Worm (Caenorhabditis elegans) whole organism, young adult: ENCODE data around the gene srw-38.

Experiments used
- B0261.1 ChIP-seq: sonication (generic microtip); optimal IDR thresholded peaks from 2 replicates; lab custom pipeline; 2016; ENCODE audit warnings: mild to moderate bottlenecking, missing genetic modification characterization, moderate library complexity, missing compliant biosample characterization
- B0336.3 ChIP-seq: fragments of 200-800 bp; sonication (Bioruptor generic); IDR thresholded peaks from 2 replicates; pipeline ENCODE4 v1.3.6; 2022; ENCODE audit warnings: missing genetic modification characterization, missing compliant biosample characterization
- F49E8.2 ChIP-seq: sonication (generic microtip); optimal IDR thresholded peaks from 3 replicates; lab custom pipeline; 2017; ENCODE audit warnings: missing genetic modification characterization, mild to moderate bottlenecking, missing compliant biosample characterization, antibody characterized with exemption, moderate library complexity; ENCODE audit not compliant: insufficient read depth
- Y53G8AR.9 ChIP-seq: fragments of 200-800 bp; sonication (Bioruptor generic); conservative IDR thresholded peaks from 2 replicates; pipeline ENCODE4 v1.3.6; 2022; ENCODE audit warnings: missing genetic modification reagents, missing genetic modification characterization, missing compliant biosample characterization
- Y79H2A.3 ChIP-seq: fragments of 200-800 bp; sonication (Bioruptor generic); conservative IDR thresholded peaks from 2 replicates; pipeline ENCODE4 v1.3.6; 2022; ENCODE audit warnings: missing genetic modification reagents, missing genetic modification characterization, missing compliant biosample characterization
- akir-1 ChIP-seq: fragments of 200-800 bp; sonication (Bioruptor generic); optimal IDR thresholded peaks from 2 replicates; lab custom pipeline; 2018; ENCODE audit warnings: mild to moderate bottlenecking, missing genetic modification characterization, moderate library complexity, missing compliant biosample characterization
- atf-7 ChIP-seq: sonication (generic microtip); optimal IDR thresholded peaks from 2 replicates; lab custom pipeline; 2017; ENCODE audit warnings: mild to moderate bottlenecking, missing genetic modification characterization, missing compliant biosample characterization
- bed-2 ChIP-seq: fragments of 200-800 bp; sonication (Bioruptor generic); IDR thresholded peaks from 2 replicates; pipeline ENCODE4 v1.3.6; 2022; ENCODE audit warnings: missing genetic modification reagents, missing genetic modification characterization, missing compliant biosample characterization
- ccch-3 ChIP-seq: fragments of 200-800 bp; sonication (Bioruptor generic); optimal IDR thresholded peaks from 2 replicates; lab custom pipeline; 2018; ENCODE audit warnings: mild to moderate bottlenecking, missing genetic modification characterization, missing compliant biosample characterization
- cebp-1 ChIP-seq, 2 experiments: fragments of 200-800 bp in 1 of 2; sonication (Bioruptor generic) in 1 of 2; sonication (generic microtip) in 1 of 2; IDR thresholded peaks in 1 of 2; optimal IDR thresholded peaks in 1 of 2; 2 replicates each; pipeline versions ENCODE4 v1.3.6 to Lab custom; 2017 to 2022; ENCODE audit warnings: missing compliant biosample characterization in 2 of 2, missing genetic modification characterization in 2 of 2, mild to moderate bottlenecking in 1 of 2, missing genetic modification reagents in 1 of 2, moderate library complexity in 1 of 2
- cebp-2 ChIP-seq: fragments of 200-800 bp; sonication (Bioruptor generic); IDR thresholded peaks from 2 replicates; pipeline ENCODE4 v1.3.6; 2022; ENCODE audit warnings: missing genetic modification characterization, missing compliant biosample characterization
- dox-1 ChIP-seq: fragments of 200-800 bp; sonication (Bioruptor generic); IDR thresholded peaks from 2 replicates; pipeline ENCODE4 v1.3.6; 2022; ENCODE audit warnings: missing genetic modification reagents, missing genetic modification characterization, missing compliant biosample characterization
- dpl-1 ChIP-seq: fragments of 150-350 bp; optimal IDR thresholded peaks from 2 replicates; lab custom pipeline; 2014; ENCODE audit warnings: missing biosample characterization, missing genetic modification reagents, missing genetic modification characterization
- egl-18 ChIP-seq: fragments of 200-800 bp; sonication (Bioruptor generic); IDR thresholded peaks from 2 replicates; pipeline ENCODE4 v1.3.6; 2022; ENCODE audit warnings: missing genetic modification reagents, missing genetic modification characterization, missing compliant biosample characterization
- ets-4 ChIP-seq: fragments of 200-800 bp; sonication (Bioruptor generic); optimal IDR thresholded peaks from 2 replicates; lab custom pipeline; 2018; ENCODE audit warnings: mild to moderate bottlenecking, missing genetic modification characterization, missing compliant biosample characterization
- gei-17 ChIP-seq: fragments of 200-800 bp; sonication (Bioruptor generic); optimal IDR thresholded peaks from 2 replicates; lab custom pipeline; 2018; ENCODE audit warnings: mild to moderate bottlenecking, missing genetic modification characterization, missing compliant biosample characterization
- him-1 ChIP-seq: sonication (generic microtip); optimal IDR thresholded peaks from 2 replicates; lab custom pipeline; 2016; ENCODE audit warnings: missing genotype, missing genetic modification reagents, missing genetic modification characterization, missing compliant biosample characterization
- lag-1 ChIP-seq: fragments of 200-800 bp; sonication (Bioruptor generic); IDR thresholded peaks from 2 replicates; pipeline ENCODE4 v1.3.6; 2022; ENCODE audit warnings: missing genetic modification reagents, missing genetic modification characterization, missing compliant biosample characterization
- let-607 ChIP-seq, 2 experiments: fragments of 200-800 bp in 1 of 2; sonication (Bioruptor generic) in 1 of 2; sonication (generic microtip) in 1 of 2; optimal IDR thresholded peaks; 2 replicates each; lab custom pipeline; 2016 to 2018; ENCODE audit warnings: mild to moderate bottlenecking in 2 of 2, missing compliant biosample characterization in 2 of 2, missing genetic modification characterization in 2 of 2, moderate library complexity in 2 of 2, missing genotype in 1 of 2
- lin-26 ChIP-seq: fragments of 200-800 bp; sonication (Bioruptor generic); IDR thresholded peaks from 2 replicates; pipeline ENCODE4 v1.3.6; 2022; ENCODE audit warnings: missing genetic modification reagents, missing genetic modification characterization, missing compliant biosample characterization
- lin-40 ChIP-seq: sonication (generic microtip); optimal IDR thresholded peaks from 2 replicates; lab custom pipeline; 2016; ENCODE audit warnings: missing genetic modification characterization, mild to moderate bottlenecking, missing compliant biosample characterization, missing genotype, missing genetic modification reagents
- madf-10 ChIP-seq: sonication (generic microtip); optimal IDR thresholded peaks from 2 replicates; lab custom pipeline; 2016; ENCODE audit warnings: mild to moderate bottlenecking, missing genetic modification characterization, missing compliant biosample characterization
- madf-8 ChIP-seq: fragments of 200-800 bp; sonication (Bioruptor generic); conservative IDR thresholded peaks from 2 replicates; pipeline ENCODE4 v1.3.6; 2022; ENCODE audit warnings: missing genetic modification reagents, missing genetic modification characterization, missing compliant biosample characterization
- mcd-1 ChIP-seq: fragments of 200-800 bp; sonication (Bioruptor generic); IDR thresholded peaks from 2 replicates; pipeline ENCODE4 v1.3.6; 2022; ENCODE audit warnings: missing genetic modification reagents, missing genetic modification characterization, missing compliant biosample characterization
- mel-28 ChIP-seq: sonication (generic microtip); optimal IDR thresholded peaks from 2 replicates; lab custom pipeline; 2016; ENCODE audit warnings: borderline replicate concordance, mild to moderate bottlenecking, missing genetic modification characterization, missing compliant biosample characterization
- mes-4 ChIP-seq: sonication (generic microtip); optimal IDR thresholded peaks from 2 replicates; lab custom pipeline; 2016; ENCODE audit warnings: missing genotype, missing genetic modification characterization, missing compliant biosample characterization
- mxl-1 ChIP-seq: sonication (generic microtip); optimal IDR thresholded peaks from 2 replicates; lab custom pipeline; 2016; ENCODE audit warnings: missing genetic modification characterization, missing compliant biosample characterization
- nhr-120 ChIP-seq: fragments of 200-800 bp; sonication (Bioruptor generic); IDR thresholded peaks from 2 replicates; pipeline ENCODE4 v1.3.6; 2022; ENCODE audit warnings: missing genetic modification characterization, missing compliant biosample characterization
- nhr-179 ChIP-seq: sonication (generic microtip); optimal IDR thresholded peaks from 2 replicates; lab custom pipeline; 2016; ENCODE audit warnings: mild to moderate bottlenecking, missing genetic modification characterization, missing compliant biosample characterization
- rcor-1 ChIP-seq: fragments of 200-800 bp; sonication (Bioruptor generic); IDR thresholded peaks from 2 replicates; pipeline ENCODE4 v1.3.6; 2022; ENCODE audit warnings: missing genetic modification reagents, missing genetic modification characterization, missing compliant biosample characterization
- sdz-38 ChIP-seq: sonication (generic microtip); optimal IDR thresholded peaks from 2 replicates; lab custom pipeline; 2016; ENCODE audit warnings: missing genotype, missing genetic modification characterization, missing compliant biosample characterization
- sea-2 ChIP-seq: fragments of 200-800 bp; sonication (Bioruptor generic); IDR thresholded peaks from 2 replicates; pipeline ENCODE4 v1.3.6; 2022; ENCODE audit warnings: missing genetic modification characterization, missing compliant biosample characterization
- snpc-1.1 ChIP-seq: sonication (generic microtip); optimal IDR thresholded peaks from 2 replicates; lab custom pipeline; 2017; ENCODE audit warnings: missing genetic modification characterization, mild to moderate bottlenecking, missing compliant biosample characterization, antibody characterized with exemption, moderate library complexity, missing genotype, missing genetic modification reagents; ENCODE audit not compliant: insufficient read depth
- xnd-1 ChIP-seq: sonication (generic microtip); optimal IDR thresholded peaks from 2 replicates; lab custom pipeline; 2016; ENCODE audit warnings: missing genotype, missing genetic modification reagents, missing genetic modification characterization, missing compliant biosample characterization
- ztf-18 ChIP-seq: sonication (generic microtip); optimal IDR thresholded peaks from 2 replicates; lab custom pipeline; 2016; ENCODE audit warnings: missing genotype, mild to moderate bottlenecking, missing genetic modification characterization, missing compliant biosample characterization
- ztf-22 ChIP-seq: fragments of 200-800 bp; sonication (Bioruptor generic); optimal IDR thresholded peaks from 2 replicates; lab custom pipeline; 2018; ENCODE audit warnings: mild to moderate bottlenecking, missing genetic modification characterization, moderate library complexity, missing compliant biosample characterization

Gene srw-38

ce11 chrV:19820178-19820577 lies 16.1 kb upstream of the srw-38 start:
- TF ChIP-seq dpl-1 (no peak), mxl-1 (tag; lab: Kevin White, UChicago) (no peak), ztf-22 (GFP tag; lab: Kevin White, UChicago) (no peak)

- TF ChIP-seq ccch-3 (GFP tag; lab: Kevin White, UChicago) (no peak), lin-40 (tag; lab: Kevin White, UChicago) (no peak), let-607 (tag; optimal IDR thresholded peaks at IDR 0.05; lab: Kevin White, UChicago) (no peak), mes-4 (tag; lab: Kevin White, UChicago) (no peak), sdz-38 (no peak), sea-2 (no peak), nhr-120 (no peak)
Observed at ce11 chrV:19822093-19822492, 14.1 kb upstream of the srw-38 start, which contains the start of gene Y116F11B.17. Gene Y116F11B.17 (minus strand): TSS chrV:19822193.

- TF ChIP-seq rcor-1: no peak
- TF ChIP-seq B0261.1 (tag; lab: Kevin White, UChicago): no peak
- TF ChIP-seq akir-1 (GFP tag; lab: Kevin White, UChicago): no peak
- TF ChIP-seq dox-1 (GFP tag; lab: Robert Waterston, UW): no peak
- no peak for TF ChIP-seq gei-17 (GFP tag; lab: Kevin White, UChicago)
- TF ChIP-seq nhr-120: no peak
- no peak for TF ChIP-seq ztf-18
- TF ChIP-seq madf-8 (GFP tag; lab: Robert Waterston, UW): no peak
- no peak for TF ChIP-seq bed-2 (GFP tag; lab: Robert Waterston, UW)
- no peak for TF ChIP-seq cebp-2
- no peak for TF ChIP-seq ets-4 (GFP tag; lab: Kevin White, UChicago)
- no peak for TF ChIP-seq xnd-1
- TF ChIP-seq B0336.3 (GFP tag; lab: Robert Waterston, UW): no peak
Observed at ce11 chrV:19827481-19827880, 8.8 kb upstream of the srw-38 start.

- TF ChIP-seq akir-1 (GFP tag; lab: Kevin White, UChicago): no peak
Observed at ce11 chrV:19829225-19829624, 7.0 kb upstream of the srw-38 start.

- TF ChIP-seq snpc-1.1 (tag; lab: Kevin White, UChicago) (no peak), lin-26 (GFP tag; lab: Robert Waterston, UW) (no peak), Y53G8AR.9 (GFP tag; lab: Robert Waterston, UW) (no peak), mel-28 (tag; lab: Kevin White, UChicago) (no peak), nhr-179 (tag; lab: Kevin White, UChicago) (no peak), madf-10 (no peak), cebp-1 (GFP tag; IDR thresholded peaks at IDR 0.05; lab: Robert Waterston, UW) (no peak), cebp-1 (tag; optimal IDR thresholded peaks at IDR 0.05; lab: Kevin White, UChicago) (no peak), lag-1 (GFP tag; lab: Robert Waterston, UW) (no peak), Y79H2A.3 (GFP tag; lab: Robert Waterston, UW) (no peak), atf-7 (tag; lab: Kevin White, UChicago) (no peak), mcd-1 (no peak), egl-18 (GFP tag; lab: Robert Waterston, UW) (no peak), dox-1 (GFP tag; lab: Robert Waterston, UW) (no peak), him-1 (no peak), F49E8.2 (tag; lab: Kevin White, UChicago) (no peak)
Observed at ce11 chrV:19830815-19831214, 5.4 kb upstream of the srw-38 start, which contains the start of gene pcp-4. Gene pcp-4 (minus strand): TSS chrV:19831011.
